Fruit fly (Drosophila melanogaster): Measurements from ENCODE around the gene Cht11.
A peak's percentile ranks its signal among the peaks of the same experiment; 100 is the strongest.

Gene Cht11

dm6 chrX:6849178-6849956 is at the start of gene Cht11, which contains the start of gene CG4558 (continued):
- TF ChIP-seq Sry-β (GFP tag; optimal IDR thresholded peaks at IDR 0.05), result peak; percentile 4
- TF ChIP-seq CG10959 (GFP tag; IDR thresholded peaks at IDR 0.05), result peak; percentile 38; the same call in 1 of the 2 replicates
- no peak for TF ChIP-seq CG11398 (GFP tag; optimal IDR thresholded peaks at IDR 0.05)
- TF ChIP-seq kah (GFP tag; optimal IDR thresholded peaks at IDR 0.05), result peak; percentile 33
- TF ChIP-seq dimm (GFP tag; IDR thresholded peaks at IDR 0.05), result no peak
- peak; percentile 65 for TF ChIP-seq psq (GFP tag; optimal IDR thresholded peaks at IDR 0.05)
- peak; percentile 58; the same call in 1 of the 2 replicates for TF ChIP-seq seq (GFP tag; IDR thresholded peaks at IDR 0.05)
- no peak for TF ChIP-seq Hey (tag; optimal IDR thresholded peaks at IDR 0.05)
- TF ChIP-seq CG11560 (tag; IDR thresholded peaks at IDR 0.05), result peak; percentile 68
- TF ChIP-seq Nf-YA (GFP tag; IDR thresholded peaks at IDR 0.05), result no peak
- peak; percentile 75 for TF ChIP-seq CG7357 (GFP tag; IDR thresholded peaks at IDR 0.05)
- peak; percentile 88 for TF ChIP-seq CG2678 (tag; optimal IDR thresholded peaks at IDR 0.05)
- TF ChIP-seq CG9932 (GFP tag; IDR thresholded peaks at IDR 0.05), result peak; percentile 91
- TF ChIP-seq CG4617 (GFP tag; optimal IDR thresholded peaks at IDR 0.05; ENCODE audit: borderline replicate concordance), result peak; percentile 80
- TF ChIP-seq CG14014 (GFP tag; IDR thresholded peaks at IDR 0.05), result peak; percentile 83
- peak; percentile 66 for TF ChIP-seq tap (tag; optimal IDR thresholded peaks at IDR 0.05)
- peak; percentile 75 for TF ChIP-seq H2.0 (GFP tag; IDR thresholded peaks at IDR 0.05)
- peak; percentile 62 for TF ChIP-seq zen (tag; optimal IDR thresholded peaks at IDR 0.05)
- TF ChIP-seq nmo (GFP tag; optimal IDR thresholded peaks at IDR 0.05), result peak; percentile 86
- TF ChIP-seq CkIIα-i1 (GFP tag; IDR thresholded peaks at IDR 0.05), result no peak
- peak; percentile 45; the same call in 1 of the 2 replicates for TF ChIP-seq danr (GFP tag; IDR thresholded peaks at IDR 0.05)
- peak; percentile 72 for TF ChIP-seq nerfin-1 (tag; optimal IDR thresholded peaks at IDR 0.05)
- peak; percentile 81 for TF ChIP-seq Aef1 (GFP tag; IDR thresholded peaks at IDR 0.05)
- TF ChIP-seq CG6654 (GFP tag; optimal IDR thresholded peaks at IDR 0.05), result peak; percentile 31
- peak; percentile 88 for TF ChIP-seq CG14441 (GFP tag; IDR thresholded peaks at IDR 0.05)
- TF ChIP-seq CG30020 (tag; optimal IDR thresholded peaks at IDR 0.05), result peak; percentile 65
- no peak for TF ChIP-seq luna (GFP tag; optimal IDR thresholded peaks at IDR 0.05)
- TF ChIP-seq cato (GFP tag; optimal IDR thresholded peaks at IDR 0.05; ENCODE audit: borderline replicate concordance), result peak; percentile 71
- TF ChIP-seq Sox102F (GFP tag; optimal IDR thresholded peaks at IDR 0.05), result peak; percentile 85
- peak; percentile 66 for TF ChIP-seq CG3995 (GFP tag; optimal IDR thresholded peaks at IDR 0.05)
- TF ChIP-seq CG17802 (tag; optimal IDR thresholded peaks at IDR 0.05), result peak; percentile 20
- TF ChIP-seq row (GFP tag; IDR thresholded peaks at IDR 0.05), result peak; percentile 96
- TF ChIP-seq CG1792 (GFP tag; optimal IDR thresholded peaks at IDR 0.05), result peak; percentile 10
- peak; percentile 41 for TF ChIP-seq CG3407 (GFP tag; optimal IDR thresholded peaks at IDR 0.05)
- no peak for TF ChIP-seq D (optimal IDR thresholded peaks at IDR 0.05)
- TF ChIP-seq D (GFP tag; optimal IDR thresholded peaks at IDR 0.05), result peak; percentile 81
- TF ChIP-seq CG6175 (GFP tag; IDR thresholded peaks at IDR 0.05), result peak; percentile 47; the same call in 1 of the 3 replicates
- TF ChIP-seq CG11085 (GFP tag; IDR thresholded peaks at IDR 0.05), result peak; percentile 68
- peak; percentile 49 for TF ChIP-seq Camta (GFP tag; optimal IDR thresholded peaks at IDR 0.05)
- TF ChIP-seq pros (GFP tag; optimal IDR thresholded peaks at IDR 0.05), result no peak
- peak; percentile 75 for TF ChIP-seq Nf-YC (tag; optimal IDR thresholded peaks at IDR 0.05)
- TF ChIP-seq CG15269 (tag; optimal IDR thresholded peaks at IDR 0.05), result peak; percentile 82
- peak; percentile 68 for TF ChIP-seq CG10543 (GFP tag; optimal IDR thresholded peaks at IDR 0.05)
- no peak for TF ChIP-seq aop (GFP tag; IDR thresholded peaks at IDR 0.05)
- peak; percentile 51 for TF ChIP-seq CG1529 (GFP tag; optimal IDR thresholded peaks at IDR 0.05)
- peak; percentile 45; the same call in 1 of the 2 replicates for TF ChIP-seq Doc2 (GFP tag; IDR thresholded peaks at IDR 0.05)
- TF ChIP-seq Fer2 (tag; optimal IDR thresholded peaks at IDR 0.05), result peak; percentile 71
- peak; percentile 88 for TF ChIP-seq B-H2 (GFP tag; optimal IDR thresholded peaks at IDR 0.05)
- TF ChIP-seq dati (GFP tag; IDR thresholded peaks at IDR 0.05), result no peak
- TF ChIP-seq sens (GFP tag), result peak; percentile 93
